Worm (Caenorhabditis elegans): ENCODE results near the gene C46G7.5.

The C46G7.5 gene

ce11 chrIV:5986829-5987228 lies 24.6 kb downstream of the C46G7.5 start:
- TF ChIP-seq hlh-13 (GFP tag; optimal IDR thresholded peaks at IDR 0.05) (no peak), nhr-11 (tag; optimal IDR thresholded peaks at IDR 0.05) (no peak), elt-4 (tag; optimal IDR thresholded peaks at IDR 0.05) (no peak), ceh-34 (tag; optimal IDR thresholded peaks at IDR 0.05) (no peak), ahr-1 (tag; optimal IDR thresholded peaks at IDR 0.05) (no peak), F13H6.1 (tag; optimal IDR thresholded peaks at IDR 0.05) (no peak), fkh-6 (tag; optimal IDR thresholded peaks at IDR 0.05) (no peak), unc-55 (GFP tag; optimal IDR thresholded peaks at IDR 0.05) (peak; percentile 38), pag-3 (tag; optimal IDR thresholded peaks at IDR 0.05; ENCODE audit: borderline replicate concordance) (no peak), nfya-1 (tag; optimal IDR thresholded peaks at IDR 0.05) (peak; percentile 2)

DNA sequence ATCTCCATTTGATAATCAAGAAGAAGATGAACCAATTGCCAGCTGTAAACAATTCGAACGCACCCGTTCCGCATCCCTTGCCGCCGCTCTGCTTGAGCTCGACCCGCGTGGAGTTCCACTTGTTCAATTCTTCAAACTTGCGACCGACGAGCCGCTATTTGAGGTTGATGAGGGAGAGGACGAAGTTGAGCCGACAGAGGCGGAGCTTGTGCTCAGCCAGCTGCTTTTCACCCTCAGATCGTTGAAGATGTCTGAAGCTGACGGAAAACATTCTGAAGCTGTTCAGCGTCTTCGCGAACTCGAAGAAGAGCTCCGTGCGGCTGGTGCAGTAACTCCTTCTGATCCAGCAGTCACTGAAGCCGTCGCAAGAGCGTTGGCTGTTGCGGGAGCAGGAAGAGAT lies 25.6 kb downstream of the C46G7.5 start:
- TF ChIP-seq unc-3 (GFP tag; conservative IDR thresholded peaks at IDR 0.05) = no peak
- TF ChIP-seq unc-3 (tag; optimal IDR thresholded peaks at IDR 0.05) = no peak

DNA sequence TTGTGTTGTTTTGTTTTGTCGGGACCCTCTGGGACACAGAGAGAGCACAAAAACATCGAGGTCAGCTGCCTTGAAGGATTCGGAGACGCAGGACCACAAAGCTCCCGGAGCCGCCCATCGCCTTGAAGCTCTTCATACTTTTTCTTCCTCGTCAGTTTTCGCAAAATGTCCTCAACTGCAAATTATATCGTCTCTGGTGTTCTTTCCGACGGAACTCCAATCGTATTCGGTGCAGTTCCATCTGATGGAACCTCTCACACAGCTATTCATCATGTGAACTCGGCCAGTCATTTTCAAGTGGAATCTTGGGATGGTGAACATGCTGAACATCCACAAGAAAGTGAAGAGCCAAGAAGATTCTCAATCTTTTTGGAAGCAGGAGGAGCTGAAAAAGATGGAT lies 26.0 kb downstream of the C46G7.5 start:
- no peak for TF ChIP-seq sox-4 (tag; optimal IDR thresholded peaks at IDR 0.05)
- no peak for TF ChIP-seq ceh-19 (GFP tag; optimal IDR thresholded peaks at IDR 0.05)
- no peak for TF ChIP-seq ceh-48 (tag; optimal IDR thresholded peaks at IDR 0.05)
- peak; percentile 42 for TF ChIP-seq ama-1 (optimal IDR thresholded peaks at IDR 0.05)

DNA sequence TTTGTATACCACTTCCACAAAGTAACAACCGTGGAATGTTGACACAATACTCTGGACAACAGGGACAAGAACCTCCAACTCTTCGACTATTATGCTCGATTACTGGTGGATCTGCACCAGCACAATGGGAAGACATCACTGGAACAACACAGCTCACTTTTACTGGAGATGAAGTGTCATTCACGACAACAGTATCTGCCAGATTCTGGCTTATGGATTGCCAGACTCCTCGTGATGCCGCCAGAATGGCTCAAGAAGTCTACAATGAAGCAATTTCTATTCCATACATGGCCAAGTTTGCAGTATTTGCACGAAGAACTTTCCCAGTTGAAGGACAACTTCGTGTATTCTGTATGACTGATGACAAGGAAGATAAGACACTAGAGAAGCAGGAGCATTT lies 28.3 kb downstream of the C46G7.5 start:
- TF ChIP-seq dmd-4 (tag; optimal IDR thresholded peaks at IDR 0.05; ENCODE audit: borderline replicate concordance) (no peak), ceh-14 (tag; optimal IDR thresholded peaks at IDR 0.05) (no peak), ets-4 (tag; optimal IDR thresholded peaks at IDR 0.05) (no peak), mec-3 (tag; optimal IDR thresholded peaks at IDR 0.05; ENCODE audit: borderline replicate concordance) (no peak), unc-42 (tag; optimal IDR thresholded peaks at IDR 0.05) (no peak), ceh-9 (tag; optimal IDR thresholded peaks at IDR 0.05) (no peak), lim-6 (tag; optimal IDR thresholded peaks at IDR 0.05) (no peak), elt-4 (tag; optimal IDR thresholded peaks at IDR 0.05) (no peak), pros-1 (tag; optimal IDR thresholded peaks at IDR 0.05) (no peak), ahr-1 (tag; optimal IDR thresholded peaks at IDR 0.05) (no peak), sox-2 (GFP tag; IDR thresholded peaks at IDR 0.05) (no peak), gmeb-2 (tag; optimal IDR thresholded peaks at IDR 0.05) (no peak)

DNA sequence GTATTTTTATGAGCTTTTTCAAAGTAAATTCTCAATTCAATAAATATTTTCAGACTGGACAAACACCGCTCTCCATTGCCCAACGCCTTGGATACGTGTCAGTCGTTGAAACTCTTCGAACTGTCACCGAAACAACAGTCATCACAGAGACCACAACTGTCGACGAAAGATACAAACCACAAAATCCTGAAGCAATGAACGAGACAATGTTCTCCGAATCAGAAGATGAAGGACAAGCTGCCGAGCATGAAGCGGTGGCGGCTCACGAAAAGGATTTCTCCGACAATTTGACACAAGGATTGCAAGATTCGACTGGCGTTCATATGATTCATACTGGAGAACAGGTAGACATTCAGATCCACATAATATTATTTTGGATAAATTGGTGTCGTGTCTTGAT lies 31.6 kb downstream of the C46G7.5 start:
- TF ChIP-seq hlh-6 (tag; optimal IDR thresholded peaks at IDR 0.05) (no peak), ceh-34 (tag; optimal IDR thresholded peaks at IDR 0.05) (no peak), ttx-3 (tag; optimal IDR thresholded peaks at IDR 0.05) (no peak), ceh-45 (GFP tag; IDR thresholded peaks at IDR 0.05) (no peak), sox-2 (GFP tag; IDR thresholded peaks at IDR 0.05) (no peak), ceh-2 (tag; optimal IDR thresholded peaks at IDR 0.05) (no peak), pqm-1 (tag; optimal IDR thresholded peaks at IDR 0.05) (no peak), ahr-1 (tag; optimal IDR thresholded peaks at IDR 0.05) (no peak), ztf-16 (tag; optimal IDR thresholded peaks at IDR 0.05) (no peak), ceh-6 (GFP tag; optimal IDR thresholded peaks at IDR 0.05) (no peak), rnt-1 (tag; optimal IDR thresholded peaks at IDR 0.05) (no peak), F13H6.1 (tag; optimal IDR thresholded peaks at IDR 0.05) (no peak), hlh-15 (tag; optimal IDR thresholded peaks at IDR 0.05) (no peak), nhr-11 (tag; optimal IDR thresholded peaks at IDR 0.05) (no peak), che-1 (tag; optimal IDR thresholded peaks at IDR 0.05) (no peak), elt-2 (tag; optimal IDR thresholded peaks at IDR 0.05) (no peak)
